Worm (Caenorhabditis elegans) whole organism, dauer: Measurements from ENCODE around the gene ZK355.3.

Source experiments
- unc-62 ChIP-seq: sonication (generic microtip); optimal IDR thresholded peaks from 2 replicates; lab custom pipeline; 2017; ENCODE audit warnings: missing biosample characterization, missing genetic modification reagents, missing genetic modification characterization

The ZK355.3 gene

DNA sequence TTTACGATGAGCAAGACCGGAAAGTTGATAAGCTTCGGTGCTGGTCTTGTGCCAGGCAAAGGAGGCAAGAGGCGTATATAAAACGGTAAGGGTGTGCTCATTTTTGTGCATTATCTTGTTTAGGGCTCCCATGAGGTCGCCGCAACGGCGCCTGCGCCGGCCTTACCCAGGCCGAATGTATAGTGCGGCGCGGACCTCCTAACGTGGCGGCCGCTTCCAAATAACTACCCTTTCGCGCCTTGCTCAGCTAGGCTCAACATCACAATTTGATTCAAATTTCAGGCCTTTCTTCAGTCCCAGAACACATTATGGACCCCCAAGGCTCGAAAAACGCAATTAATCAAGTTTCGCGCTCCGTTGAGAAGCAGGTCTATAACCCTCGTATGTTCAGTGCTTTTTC is at the start of gene ZK355.3, which contains the start of gene ZK355.8:
Gene ZK355.3 (minus strand): TSS at position 101 of the 400 bp plus-strand sequence.
Gene ZK355.8 (plus strand): TSS at position 272 of the 400 bp plus-strand sequence.
- no peak for TF ChIP-seq unc-62 (GFP tag; lab: Kevin White, UChicago)

- no peak for TF ChIP-seq unc-62 (GFP tag; lab: Kevin White, UChicago)
These were observed 49.2 kb upstream of the ZK355.3 start, which contains the start of gene nhr-88 for ce11 chrII:2976597-2976996. TSS of gene nhr-88 (plus strand) at chrII:2976639.

- no peak for TF ChIP-seq unc-62 (GFP tag; lab: Kevin White, UChicago)
These were observed 48.3 kb upstream of the ZK355.3 start for ce11 chrII:2975561-2976230.

ce11 chrII:2973940-2974402 is 46.5 kb upstream of the ZK355.3 start:
- no peak for TF ChIP-seq unc-62 (GFP tag; lab: Kevin White, UChicago)

DNA sequence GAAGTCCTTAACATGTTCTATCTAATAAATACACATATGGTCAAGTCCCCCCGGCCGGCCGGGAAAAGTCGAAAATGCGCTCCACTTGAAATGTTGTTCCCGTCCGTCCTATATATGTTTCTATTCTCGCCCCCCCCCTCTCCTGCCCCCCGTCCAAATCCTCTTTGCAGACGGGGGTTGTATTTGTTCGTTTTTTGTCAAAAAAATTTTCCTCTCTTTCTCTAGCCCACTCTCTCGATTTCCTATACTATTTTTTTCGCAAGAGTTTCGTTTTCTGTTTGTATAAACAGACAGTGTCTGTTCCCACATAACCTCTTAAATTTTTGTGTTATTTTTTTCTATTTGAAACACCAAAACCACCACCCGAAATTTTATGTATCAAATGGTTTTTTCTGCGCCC is 39.6 kb upstream of the ZK355.3 start:
- no peak for TF ChIP-seq unc-62 (GFP tag; lab: Kevin White, UChicago)

ce11 chrII:2966350-2966749 is 38.9 kb upstream of the ZK355.3 start:
- TF ChIP-seq unc-62 (GFP tag; lab: Kevin White, UChicago) = no peak

DNA sequence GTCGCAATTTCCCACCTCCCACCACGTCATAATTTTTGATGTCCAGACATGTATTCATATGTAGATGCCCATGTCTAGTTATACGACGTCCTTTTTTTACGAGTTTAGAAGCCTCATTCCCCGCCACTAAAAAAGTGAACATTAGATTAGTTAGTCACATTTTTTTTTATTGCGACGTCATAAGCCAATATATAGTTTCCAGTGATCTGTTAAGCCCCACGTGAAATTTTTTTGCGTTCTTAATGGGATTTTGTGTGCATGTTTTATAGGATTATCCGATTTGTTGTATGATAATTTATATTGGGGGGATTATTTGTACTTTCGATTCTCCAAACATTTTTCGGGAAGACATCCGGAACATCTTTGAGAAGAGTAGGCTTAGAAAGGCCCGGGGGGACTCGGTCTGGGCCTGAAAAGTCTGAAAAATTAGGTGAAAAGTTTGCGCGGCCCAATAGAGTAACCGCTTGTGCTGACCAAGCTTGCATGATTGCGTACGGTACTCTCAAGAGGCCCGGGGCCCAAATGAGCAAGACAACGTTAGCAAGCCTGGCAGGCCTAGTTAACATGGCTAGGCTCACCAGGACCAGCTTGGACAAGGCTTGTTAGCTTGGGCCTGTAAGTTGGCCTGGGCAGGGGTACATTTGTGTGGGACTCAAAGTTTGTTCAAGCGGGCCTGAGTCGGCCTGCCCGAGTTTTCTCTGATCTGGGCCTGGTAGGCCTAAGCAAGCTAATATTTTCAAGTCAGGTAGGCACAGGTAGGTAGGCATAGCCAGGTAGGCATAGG is 38.0 kb upstream of the ZK355.3 start:
- TF ChIP-seq unc-62 (GFP tag; lab: Kevin White, UChicago) = no peak

- TF ChIP-seq unc-62 (GFP tag; lab: Kevin White, UChicago) = no peak
These were observed 36.2 kb upstream of the ZK355.3 start for ce11 chrII:2963619-2964018.

- no peak for TF ChIP-seq unc-62 (GFP tag; lab: Kevin White, UChicago)
These were observed 35.2 kb upstream of the ZK355.3 start for ce11 chrII:2962531-2963164.

- TF ChIP-seq unc-62 (GFP tag; lab: Kevin White, UChicago) = no peak
These were observed 30.9 kb upstream of the ZK355.3 start, which contains the start of gene srw-60 for ce11 chrII:2958308-2958707. TSS of gene srw-60 (plus strand) at chrII:2958608.

ce11 chrII:2955656-2956115 is 28.3 kb upstream of the ZK355.3 start, which contains the start of gene irld-48:
TSS of gene irld-48 (plus strand) at chrII:2956065.
- no peak for TF ChIP-seq unc-62 (GFP tag; lab: Kevin White, UChicago)

- TF ChIP-seq unc-62 (GFP tag; lab: Kevin White, UChicago) = no peak
These were observed 25.2 kb upstream of the ZK355.3 start, which contains the start of gene irld-51 for ce11 chrII:2952629-2953028. TSS of gene irld-51 (minus strand) at chrII:2952729.

ce11 chrII:2948614-2949013 is 21.2 kb upstream of the ZK355.3 start:
- TF ChIP-seq unc-62 (GFP tag; lab: Kevin White, UChicago) = no peak

ce11 chrII:2946438-2946837 is 19.0 kb upstream of the ZK355.3 start, which contains the start of gene srw-79:
TSS of gene srw-79 (plus strand) at chrII:2946738.
- no peak for TF ChIP-seq unc-62 (GFP tag; lab: Kevin White, UChicago)

DNA sequence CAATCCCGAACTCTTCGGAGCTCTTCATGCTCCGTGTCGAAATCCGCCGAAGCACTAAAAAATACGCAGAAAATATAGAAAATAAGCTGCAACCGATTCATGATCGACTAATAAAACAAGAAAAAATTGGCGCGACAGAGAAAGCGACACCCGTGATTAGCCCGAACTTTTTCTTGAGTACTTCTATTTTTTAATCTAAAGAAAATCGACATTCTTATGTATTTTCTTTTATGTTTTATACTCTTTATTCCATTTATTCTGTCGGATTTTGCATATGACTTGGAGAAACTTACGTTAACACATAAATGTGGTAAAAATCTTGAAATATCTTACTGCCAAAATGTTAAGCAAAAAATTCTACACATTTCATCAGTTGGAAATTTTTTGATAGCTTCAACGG is 16.5 kb upstream of the ZK355.3 start, which contains the start of the genes irld-50 and irld-49:
Gene irld-50 (minus strand): TSS at position 101 of the 400 bp plus-strand sequence.
Gene irld-49 (plus strand): TSS at position 211 of the 400 bp plus-strand sequence.
- no peak for TF ChIP-seq unc-62 (GFP tag; lab: Kevin White, UChicago)
